Fruit fly (Drosophila melanogaster) whole organism, adult: ENCODE measurements around the gene CG5359.

ENCODE experiments used
- CG11617 ChIP-seq: fragments of 200-800 bp; sonication (Bioruptor generic); optimal IDR thresholded peaks from 2 replicates; lab custom pipeline; 2017; ENCODE audit warnings: mild to moderate bottlenecking, missing biosample characterization, missing genetic modification reagents, missing genetic modification characterization
- CG7045 ChIP-seq: fragments of 200-800 bp; sonication (Bioruptor generic); optimal IDR thresholded peaks from 2 replicates; lab custom pipeline; 2017; ENCODE audit warnings: missing biosample characterization, mild to moderate bottlenecking, missing genetic modification characterization
- CG7101 ChIP-seq: fragments of 200-800 bp; sonication (Bioruptor generic); optimal IDR thresholded peaks from 2 replicates; lab custom pipeline; 2018; ENCODE audit warnings: missing biosample characterization, mild to moderate bottlenecking, missing genetic modification characterization, moderate library complexity
- Clk ChIP-seq: fragments of 200-800 bp; sonication (Bioruptor generic); optimal IDR thresholded peaks from 2 replicates; lab custom pipeline; 2017; ENCODE audit warnings: missing biosample characterization, missing genetic modification characterization
- Crg-1 ChIP-seq: fragments of 200-800 bp; sonication (Bioruptor generic); optimal IDR thresholded peaks from 2 replicates; lab custom pipeline; 2016; ENCODE audit warnings: missing biosample characterization, missing genetic modification characterization
- Hr96 ChIP-seq: fragments of 200-800 bp; sonication (Bioruptor generic); optimal IDR thresholded peaks from 2 replicates; lab custom pipeline; 2016; ENCODE audit warnings: missing biosample characterization, missing genetic modification characterization
- Mnt ChIP-seq: fragments of 200-800 bp; sonication (Bioruptor generic); optimal IDR thresholded peaks from 2 replicates; lab custom pipeline; 2016; ENCODE audit warnings: missing biosample characterization, mild to moderate bottlenecking, missing genetic modification characterization
- bab1 ChIP-seq: fragments of 200-800 bp; sonication (Bioruptor generic); optimal IDR thresholded peaks from 3 replicates; lab custom pipeline; 2019; ENCODE audit warnings: missing biosample characterization, mild to moderate bottlenecking, missing genetic modification characterization, moderate library complexity
- cnc ChIP-seq, 2 experiments: fragments of >200 bp; optimal IDR thresholded peaks; 2 replicates each; lab custom pipeline; 2017
- ovo ChIP-seq: fragments of 200-800 bp; sonication (Bioruptor generic); optimal IDR thresholded peaks from 2 replicates; lab custom pipeline; 2016; ENCODE audit warnings: missing biosample characterization, missing genetic modification characterization
- tj ChIP-seq: fragments of 200-800 bp; sonication (Bioruptor generic); optimal IDR thresholded peaks from 3 replicates; lab custom pipeline; 2017; ENCODE audit warnings: missing biosample characterization, mild to moderate bottlenecking, missing genetic modification characterization, moderate library complexity

- TF ChIP-seq Hr96 (GFP tag; lab: Kevin White, UChicago): no peak
- TF ChIP-seq CG11617 (GFP tag; lab: Kevin White, UChicago): no peak
- no peak for TF ChIP-seq bab1 (GFP tag; lab: Kevin White, UChicago)
- TF ChIP-seq Crg-1 (GFP tag; lab: Kevin White, UChicago): no peak
- no peak for TF ChIP-seq Clk (GFP tag; lab: Kevin White, UChicago)
- TF ChIP-seq cnc (optimal IDR thresholded peaks at IDR 0.05; lab: Kevin White, UChicago): no peak
- TF ChIP-seq tj (GFP tag; lab: Kevin White, UChicago): no peak
- TF ChIP-seq CG7101: no peak
- TF ChIP-seq ovo (GFP tag; lab: Kevin White, UChicago): no peak
- no peak for TF ChIP-seq CG7045 (GFP tag; lab: Kevin White, UChicago)
- no peak for TF ChIP-seq Mnt (GFP tag; lab: Kevin White, UChicago)
Observed at dm6 chr3R:10039188-10039587, 38.1 kb upstream of the CG5359 start.
